Fruit fly (Drosophila melanogaster) whole organism, embryonic: ENCODE data around the gene CG12290.

Experiments
- CG15696 ChIP-seq: fragments of 200-800 bp; sonication (Bioruptor generic); optimal IDR thresholded peaks from 2 replicates; lab custom pipeline; 2019; ENCODE audit warnings: missing biosample characterization, mild to moderate bottlenecking, missing genetic modification characterization, moderate library complexity
- CG16815 ChIP-seq: fragments of 200-800 bp; sonication (Bioruptor generic); optimal IDR thresholded peaks from 3 replicates; lab custom pipeline; 2017; ENCODE audit warnings: missing biosample characterization, mild to moderate bottlenecking, missing genetic modification characterization
- CG1832 ChIP-seq: fragments of 200-800 bp; sonication (Bioruptor generic); optimal IDR thresholded peaks from 2 replicates; lab custom pipeline; 2017; ENCODE audit warnings: missing biosample characterization, mild to moderate bottlenecking, missing genetic modification characterization, inconsistent platforms
- CG31365 ChIP-seq: fragments of 200-800 bp; sonication (Bioruptor generic); optimal IDR thresholded peaks from 2 replicates; lab custom pipeline; 2018; ENCODE audit warnings: missing biosample characterization, mild to moderate bottlenecking, missing genetic modification characterization
- CG3995 ChIP-seq: fragments of 200-800 bp; sonication (Bioruptor generic); optimal IDR thresholded peaks from 3 replicates; lab custom pipeline; 2016; ENCODE audit warnings: missing biosample characterization, missing genetic modification characterization
- dimm ChIP-seq: fragments of 200-800 bp; sonication (Bioruptor generic); IDR thresholded peaks from 2 replicates; pipeline ENCODE4 v1.3.6; 2022; ENCODE audit warnings: missing biosample characterization, missing genetic modification characterization
- grn ChIP-seq: fragments of 200-800 bp; sonication (Bioruptor generic); optimal IDR thresholded peaks from 3 replicates; lab custom pipeline; 2017; ENCODE audit warnings: missing biosample characterization, missing genetic modification characterization
- kah ChIP-seq: fragments of 200-800 bp; sonication (Bioruptor generic); optimal IDR thresholded peaks from 2 replicates; lab custom pipeline; 2018; ENCODE audit warnings: missing biosample characterization, mild to moderate bottlenecking, missing genetic modification characterization
- lbe ChIP-seq: fragments of 200-800 bp; sonication (Bioruptor generic); optimal IDR thresholded peaks from 2 replicates; lab custom pipeline; 2016; ENCODE audit warnings: missing biosample characterization, mild to moderate bottlenecking, missing genetic modification characterization
- prd ChIP-seq, 3 experiments: fragments of >200 bp in 2 of 3; fragments of 200-800 bp in 1 of 3; sonication (Bioruptor generic) in 1 of 3; optimal IDR thresholded peaks in 2 of 3; IDR thresholded peaks in 1 of 3; 2 replicates in 2 of 3; 3 replicates in 1 of 3; pipeline versions ENCODE4 v1.3.6 to Lab custom; 2017 to 2022; ENCODE audit warnings: missing biosample characterization in 1 of 3, missing genetic modification characterization in 1 of 3

dm6 chr3R:26238945-26239344 lies 8.9 kb downstream of the CG12290 start:
- TF ChIP-seq CG31365 (tag; lab: Kevin White, UChicago), result no peak
- no peak for TF ChIP-seq CG3995 (GFP tag; lab: Kevin White, UChicago)
- no peak for TF ChIP-seq CG1832 (GFP tag; lab: Kevin White, UChicago)
- no peak for TF ChIP-seq lbe
- 0 out of 2 replicates have a peak, but pooled peaks have one; percentile 36 for TF ChIP-seq dimm (GFP tag; lab: Robert Waterston, UW)
- no peak for TF ChIP-seq grn (GFP tag; lab: Kevin White, UChicago)
- peak; percentile 1 for TF ChIP-seq kah (GFP tag; lab: Kevin White, UChicago)
- TF ChIP-seq CG16815 (GFP tag; lab: Kevin White, UChicago), result no peak
- TF ChIP-seq prd (optimal IDR thresholded peaks at IDR 0.05; lab: Kevin White, UChicago), result no peak
- TF ChIP-seq prd (GFP tag; IDR thresholded peaks at IDR 0.05; lab: Robert Waterston, UW), result peak; percentile 30; the same call in 2 of the 3 replicates
- no peak for TF ChIP-seq CG15696 (tag; lab: Kevin White, UChicago)
